Fruit fly (Drosophila melanogaster): ENCODE measurements around the gene CG18766.

CG18766 gene

DNA sequence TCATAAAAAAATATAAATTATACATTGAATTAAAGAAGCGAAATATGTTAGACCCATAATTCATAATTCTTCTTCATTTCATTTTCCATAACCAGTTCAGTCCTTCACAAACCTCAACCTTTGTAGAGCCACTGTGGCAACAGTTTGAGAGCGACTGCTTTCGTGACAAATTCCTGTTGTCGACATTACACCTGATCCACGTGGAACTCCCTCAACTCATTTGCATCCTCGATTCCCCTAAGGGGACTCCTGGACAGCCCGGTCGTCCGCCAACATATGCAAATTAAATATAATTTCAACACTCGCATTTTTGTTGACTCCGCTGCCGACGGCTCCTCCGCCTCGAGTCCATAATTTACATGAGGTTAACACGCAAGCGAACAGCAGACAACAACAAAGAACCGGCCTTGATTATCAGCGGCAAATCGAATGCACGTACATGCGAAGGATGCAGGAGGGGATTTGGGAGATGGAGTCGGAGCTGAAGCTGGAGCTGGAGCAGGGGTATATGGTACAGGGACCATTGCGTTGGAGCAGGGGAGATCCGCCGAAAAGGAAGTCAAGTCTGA lies 18.9 kb downstream of the CG18766 start:
- TF ChIP-seq Hr39 (GFP tag; optimal IDR thresholded peaks at IDR 0.05) (no peak), Ets21C (GFP tag; optimal IDR thresholded peaks at IDR 0.05) (no peak), topi (GFP tag; optimal IDR thresholded peaks at IDR 0.05) (no peak), Lpt (GFP tag; optimal IDR thresholded peaks at IDR 0.05) (no peak), Met (GFP tag; optimal IDR thresholded peaks at IDR 0.05) (no peak), CG11762 (GFP tag; optimal IDR thresholded peaks at IDR 0.05; ENCODE audit: insufficient read depth) (no peak), OdsH (GFP tag; optimal IDR thresholded peaks at IDR 0.05) (no peak), CG8119 (GFP tag; IDR thresholded peaks at IDR 0.05) (no peak), Sox102F (GFP tag; optimal IDR thresholded peaks at IDR 0.05) (no peak), CG6792 (GFP tag; optimal IDR thresholded peaks at IDR 0.05) (no peak), Eip78C (GFP tag) (peak; percentile 65), dac (GFP tag; optimal IDR thresholded peaks at IDR 0.05) (no peak), vri (GFP tag; optimal IDR thresholded peaks at IDR 0.05) (no peak), CG8319 (GFP tag; optimal IDR thresholded peaks at IDR 0.05) (no peak), CG7368 (GFP tag; optimal IDR thresholded peaks at IDR 0.05) (no peak), fkh (GFP tag; optimal IDR thresholded peaks at IDR 0.05) (no peak), CG6163 (GFP tag; IDR thresholded peaks at IDR 0.05) (no peak), CG11902 (GFP tag; optimal IDR thresholded peaks at IDR 0.05) (no peak), CG34406 (GFP tag; optimal IDR thresholded peaks at IDR 0.05) (no peak), Eip93F (GFP tag; optimal IDR thresholded peaks at IDR 0.05) (no peak), acj6 (GFP tag; optimal IDR thresholded peaks at IDR 0.05) (no peak), CG31627 (GFP tag; optimal IDR thresholded peaks at IDR 0.05) (no peak), Hr4 (GFP tag; optimal IDR thresholded peaks at IDR 0.05) (no peak), pdm3 (GFP tag; optimal IDR thresholded peaks at IDR 0.05) (no peak), CG8632 (GFP tag; optimal IDR thresholded peaks at IDR 0.05) (no peak), CG1621 (tag; optimal IDR thresholded peaks at IDR 0.05) (peak; percentile 30), CG6276 (GFP tag; optimal IDR thresholded peaks at IDR 0.05) (no peak), CG15336 (GFP tag; IDR thresholded peaks at IDR 0.05) (no peak), net (GFP tag; optimal IDR thresholded peaks at IDR 0.05) (no peak), Gug (GFP tag; IDR thresholded peaks at IDR 0.05) (no peak), CG10631 (GFP tag; optimal IDR thresholded peaks at IDR 0.05) (no peak), salr (GFP tag; optimal IDR thresholded peaks at IDR 0.05) (no peak), Smox (GFP tag; optimal IDR thresholded peaks at IDR 0.05) (no peak), ss (GFP tag; optimal IDR thresholded peaks at IDR 0.05) (peak in 1 of 2 experiments; percentile 100), Sox14 (GFP tag; optimal IDR thresholded peaks at IDR 0.05) (no peak), CG10669 (GFP tag; optimal IDR thresholded peaks at IDR 0.05) (no peak), Ets96B (tag; optimal IDR thresholded peaks at IDR 0.05) (no peak), esn (GFP tag; optimal IDR thresholded peaks at IDR 0.05) (no peak), CG3919 (GFP tag; optimal IDR thresholded peaks at IDR 0.05) (no peak), CG32006 (GFP tag; optimal IDR thresholded peaks at IDR 0.05) (no peak), CG4318 (GFP tag; optimal IDR thresholded peaks at IDR 0.05) (no peak), CG16779 (tag; optimal IDR thresholded peaks at IDR 0.05) (no peak), fd59A (GFP tag; optimal IDR thresholded peaks at IDR 0.05) (no peak), Blimp-1 (GFP tag; optimal IDR thresholded peaks at IDR 0.05) (peak; percentile 37), CG6808 (GFP tag; optimal IDR thresholded peaks at IDR 0.05) (no peak), CG6854 (GFP tag; optimal IDR thresholded peaks at IDR 0.05) (peak; percentile 7), eg (GFP tag; IDR thresholded peaks at IDR 0.05) (no peak), svp (GFP tag) (peak; percentile 56), Hr38 (GFP tag; optimal IDR thresholded peaks at IDR 0.05) (no peak), CG11294 (GFP tag; IDR thresholded peaks at IDR 0.05) (no peak), spab (GFP tag; optimal IDR thresholded peaks at IDR 0.05) (no peak), dsx (GFP tag; optimal IDR thresholded peaks at IDR 0.05; ENCODE audit: poor library complexity, severe bottlenecking) (peak; percentile 14)

All from whole organism, prepupa.